Worm (Caenorhabditis elegans): ENCODE results near the gene ZC518.8.

Gene ZC518.8

DNA sequence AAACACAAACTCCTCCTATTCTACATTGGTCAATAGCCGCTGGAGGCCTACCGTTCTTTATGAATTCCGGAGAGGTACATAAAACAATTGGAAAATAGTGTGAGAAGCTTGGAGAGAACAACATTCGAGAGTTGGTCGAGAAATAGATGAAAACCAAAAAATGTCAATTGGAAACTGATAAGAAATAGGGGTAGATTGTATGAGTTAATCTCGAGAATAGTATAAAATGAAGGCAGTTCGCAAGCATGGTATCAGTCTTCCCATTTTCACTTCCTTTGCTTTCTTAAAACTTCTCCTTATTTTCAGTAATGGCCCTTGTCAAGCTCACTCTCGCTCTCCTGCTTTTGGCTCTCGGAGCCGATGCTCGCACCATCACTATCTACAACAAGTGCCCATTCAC is 21.2 kb upstream of the ZC518.8 start, which contains the start of gene thn-2:
TSS of gene thn-2 (plus strand) at position 307 of the 400 bp plus-strand sequence.
- no peak for TF ChIP-seq ahr-1 (tag; optimal IDR thresholded peaks at IDR 0.05)
- no peak for TF ChIP-seq pha-4 (tag; optimal IDR thresholded peaks at IDR 0.05)
- TF ChIP-seq ceh-31 (tag; optimal IDR thresholded peaks at IDR 0.05), result no peak
- no peak for TF ChIP-seq odd-2 (tag; optimal IDR thresholded peaks at IDR 0.05)
- no peak for TF ChIP-seq sox-2 (GFP tag; IDR thresholded peaks at IDR 0.05)
- TF ChIP-seq zip-5 (tag; optimal IDR thresholded peaks at IDR 0.05), result no peak
- TF ChIP-seq ama-1 (optimal IDR thresholded peaks at IDR 0.05), result no peak
- TF ChIP-seq ceh-19 (GFP tag; optimal IDR thresholded peaks at IDR 0.05), result no peak
- no peak for TF ChIP-seq dve-1 (tag; optimal IDR thresholded peaks at IDR 0.05)
- no peak for TF ChIP-seq fax-1 (tag; optimal IDR thresholded peaks at IDR 0.05)
- no peak for TF ChIP-seq tbx-7 (tag; optimal IDR thresholded peaks at IDR 0.05)
- TF ChIP-seq ceh-30 (tag; optimal IDR thresholded peaks at IDR 0.05), result no peak
- TF ChIP-seq nfya-1 (tag; optimal IDR thresholded peaks at IDR 0.05), result no peak
- TF ChIP-seq unc-55 (GFP tag; optimal IDR thresholded peaks at IDR 0.05), result no peak
- no peak for TF ChIP-seq K09A11.1 (tag; optimal IDR thresholded peaks at IDR 0.05; ENCODE audit: insufficient read depth)
- no peak for TF ChIP-seq unc-3 (GFP tag; conservative IDR thresholded peaks at IDR 0.05)
- no peak for TF ChIP-seq unc-3 (tag; optimal IDR thresholded peaks at IDR 0.05)
- TF ChIP-seq ceh-2 (tag; optimal IDR thresholded peaks at IDR 0.05), result no peak
- no peak for TF ChIP-seq T23F11.4 (GFP tag; optimal IDR thresholded peaks at IDR 0.05)
- no peak for TF ChIP-seq elt-2 (tag; optimal IDR thresholded peaks at IDR 0.05)
- no peak for TF ChIP-seq ceh-34 (tag; optimal IDR thresholded peaks at IDR 0.05)

DNA sequence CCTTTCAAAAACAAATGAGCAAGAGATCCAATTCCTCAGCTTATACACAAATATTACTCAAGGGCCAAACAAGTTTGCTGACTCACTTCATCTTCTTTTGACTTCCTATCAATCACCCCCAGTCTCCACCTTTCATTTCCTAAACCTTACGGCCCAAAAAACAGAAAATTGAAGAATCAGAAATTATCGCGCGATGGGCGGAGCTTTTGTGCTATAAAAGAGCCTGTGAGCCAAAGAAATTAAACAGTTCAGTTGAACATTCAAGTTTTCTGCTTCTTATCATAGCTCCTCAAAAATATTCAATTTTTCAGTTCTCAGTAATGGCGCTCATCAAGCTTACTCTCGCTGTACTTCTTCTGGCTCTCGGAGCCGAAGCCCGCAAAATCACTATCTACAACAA is 18.1 kb upstream of the ZC518.8 start, which contains the start of gene thn-1:
TSS of gene thn-1 (plus strand) at position 301 of the 400 bp plus-strand sequence.
- TF ChIP-seq syd-9 (tag; optimal IDR thresholded peaks at IDR 0.05), result no peak

- TF ChIP-seq C38D4.7 (GFP tag; optimal IDR thresholded peaks at IDR 0.05), result no peak
- no peak for TF ChIP-seq fkh-10 (GFP tag; optimal IDR thresholded peaks at IDR 0.05)
- no peak for TF ChIP-seq elt-2 (tag; optimal IDR thresholded peaks at IDR 0.05)
- TF ChIP-seq rnt-1 (tag; optimal IDR thresholded peaks at IDR 0.05), result no peak
- no peak for TF ChIP-seq ceh-6 (GFP tag; optimal IDR thresholded peaks at IDR 0.05)
- no peak for TF ChIP-seq pha-2 (tag; optimal IDR thresholded peaks at IDR 0.05)
- no peak for TF ChIP-seq ceh-48 (tag; optimal IDR thresholded peaks at IDR 0.05)
Measured at ce11 chrIV:12378919-12379318, 17.2 kb upstream of the ZC518.8 start.

DNA sequence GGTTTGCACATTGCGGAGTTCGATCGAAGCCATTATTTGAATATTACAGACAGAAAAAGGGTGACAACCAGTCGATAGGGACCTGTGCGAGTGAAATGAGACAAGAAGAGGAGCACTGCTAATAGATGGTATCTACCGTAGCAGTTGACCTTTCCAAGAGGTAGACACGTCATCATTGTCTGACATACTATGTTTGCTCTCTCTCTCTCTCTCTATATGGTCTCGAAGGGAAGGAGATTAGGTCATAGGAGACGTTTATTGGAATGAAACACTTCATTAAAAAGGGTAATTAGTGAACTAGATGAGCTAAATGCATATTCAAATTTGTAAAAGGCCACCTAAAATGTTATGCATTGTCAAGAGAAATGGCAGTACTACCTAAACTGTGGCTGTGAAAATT is 14.3 kb upstream of the ZC518.8 start, which contains the start of gene atz-1:
TSS of gene atz-1 (minus strand) at position 101 of the 400 bp plus-strand sequence.
- TF ChIP-seq elt-4 (tag; optimal IDR thresholded peaks at IDR 0.05) (no peak), dmd-4 (tag; optimal IDR thresholded peaks at IDR 0.05; ENCODE audit: borderline replicate concordance) (no peak), odd-2 (tag; optimal IDR thresholded peaks at IDR 0.05) (no peak), ahr-1 (tag; optimal IDR thresholded peaks at IDR 0.05) (no peak), elt-2 (tag; optimal IDR thresholded peaks at IDR 0.05) (no peak), tbx-2 (tag; optimal IDR thresholded peaks at IDR 0.05) (no peak), sdc-2 (tag; optimal IDR thresholded peaks at IDR 0.05) (no peak), ceh-2 (tag; optimal IDR thresholded peaks at IDR 0.05) (no peak)

- TF ChIP-seq elt-2 (tag; optimal IDR thresholded peaks at IDR 0.05) (peak; percentile 44), Y22D7AL.16 (tag; optimal IDR thresholded peaks at IDR 0.05) (no peak), ceh-31 (tag; optimal IDR thresholded peaks at IDR 0.05) (peak; percentile 38), K09A11.1 (tag; optimal IDR thresholded peaks at IDR 0.05; ENCODE audit: insufficient read depth) (peak; percentile 9), nfya-1 (tag; optimal IDR thresholded peaks at IDR 0.05) (peak; percentile 79), odd-2 (tag; optimal IDR thresholded peaks at IDR 0.05) (no peak), pax-1 (tag; optimal IDR thresholded peaks at IDR 0.05) (peak; percentile 42), unc-55 (GFP tag; optimal IDR thresholded peaks at IDR 0.05) (peak; percentile 38), fax-1 (tag; optimal IDR thresholded peaks at IDR 0.05) (no peak), ceh-30 (tag; optimal IDR thresholded peaks at IDR 0.05) (peak; percentile 20), unc-42 (tag; optimal IDR thresholded peaks at IDR 0.05) (peak; percentile 43)
Measured at ce11 chrIV:12371879-12372278, 10.2 kb upstream of the ZC518.8 start, which contains the start of gene wdr-46. Gene wdr-46, plus strand, starts transcription at chrIV:12372253.

Measured in whole organism, late embryonic.